Worm (Caenorhabditis elegans) whole organism, mixed stage, embryonic: Measurements from ENCODE around the gene immp-2.

Experiments
- M03D4.4 ChIP-seq: sonication (generic microtip); optimal IDR thresholded peaks from 2 replicates; lab custom pipeline; 2017; ENCODE audit warnings: mild to moderate bottlenecking, missing genetic modification characterization, missing compliant biosample characterization
- bed-3 ChIP-seq: fragments of 200-800 bp; sonication (Bioruptor generic); optimal IDR thresholded peaks from 3 replicates; lab custom pipeline; 2018; ENCODE audit warnings: mild to moderate bottlenecking, missing genetic modification characterization, moderate library complexity, missing compliant biosample characterization
- blmp-1 ChIP-seq: fragments of 150-350 bp; optimal IDR thresholded peaks from 2 replicates; lab custom pipeline; 2014; ENCODE audit warnings: missing biosample characterization, missing genetic modification characterization
- ceh-39 ChIP-seq: fragments of 150-350 bp; optimal IDR thresholded peaks from 2 replicates; lab custom pipeline; 2014; ENCODE audit warnings: missing biosample characterization, missing genetic modification characterization
- ceh-43 ChIP-seq: fragments of 200-800 bp; sonication (Bioruptor generic); optimal IDR thresholded peaks from 2 replicates; lab custom pipeline; 2018; ENCODE audit warnings: mild to moderate bottlenecking, missing genetic modification characterization, moderate library complexity, missing compliant biosample characterization
- ceh-83 ChIP-seq: fragments of 200-800 bp; sonication (Bioruptor generic); optimal IDR thresholded peaks from 2 replicates; lab custom pipeline; 2018; ENCODE audit warnings: mild to moderate bottlenecking, missing genetic modification characterization, missing compliant biosample characterization
- ces-1 ChIP-seq: fragments of 150-350 bp; optimal IDR thresholded peaks from 2 replicates; lab custom pipeline; 2014; ENCODE audit warnings: missing biosample characterization, missing genetic modification reagents, missing genetic modification characterization
- cnd-1 ChIP-seq: fragments of 200-800 bp; sonication (Bioruptor generic); optimal IDR thresholded peaks from 2 replicates; lab custom pipeline; 2018; ENCODE audit warnings: mild to moderate bottlenecking, missing genetic modification characterization, missing compliant biosample characterization
- elt-1 ChIP-seq: sonication (generic microtip); optimal IDR thresholded peaks from 2 replicates; lab custom pipeline; 2017; ENCODE audit warnings: missing genetic modification characterization, mild to moderate bottlenecking, missing compliant biosample characterization, antibody characterized with exemption, moderate library complexity, borderline replicate concordance; ENCODE audit not compliant: insufficient read depth
- elt-3 ChIP-seq: fragments of 150-350 bp; optimal IDR thresholded peaks from 2 replicates; lab custom pipeline; 2014; ENCODE audit warnings: missing biosample characterization, missing genetic modification characterization
- flh-1 ChIP-seq: fragments of 200-800 bp; sonication (Bioruptor generic); optimal IDR thresholded peaks from 2 replicates; lab custom pipeline; 2018; ENCODE audit warnings: mild to moderate bottlenecking, missing genetic modification characterization, moderate library complexity, missing compliant biosample characterization
- ham-2 ChIP-seq: fragments of 200-800 bp; sonication (Bioruptor generic); optimal IDR thresholded peaks from 2 replicates; lab custom pipeline; 2018; ENCODE audit warnings: mild to moderate bottlenecking, missing genetic modification characterization, missing compliant biosample characterization
- hlh-1 ChIP-seq: fragments of 150-350 bp; optimal IDR thresholded peaks from 2 replicates; lab custom pipeline; 2014; ENCODE audit warnings: missing biosample characterization, missing genetic modification reagents, missing genetic modification characterization
- lin-13 ChIP-seq: fragments of 150-350 bp; optimal IDR thresholded peaks from 2 replicates; lab custom pipeline; 2014; ENCODE audit warnings: missing biosample characterization, missing genetic modification characterization
- lsy-2 ChIP-seq: fragments of 150-350 bp; optimal IDR thresholded peaks from 2 replicates; lab custom pipeline; 2014; ENCODE audit warnings: missing biosample characterization, missing genetic modification characterization
- mep-1 ChIP-seq: fragments of 150-350 bp; optimal IDR thresholded peaks from 2 replicates; lab custom pipeline; 2017; ENCODE audit warnings: missing biosample characterization, missing genetic modification reagents, missing genetic modification characterization, inconsistent platforms
- nhr-12 ChIP-seq: fragments of 150-350 bp; optimal IDR thresholded peaks from 2 replicates; lab custom pipeline; 2014; ENCODE audit warnings: missing biosample characterization, missing genetic modification characterization
- nhr-237 ChIP-seq: fragments of 150-350 bp; optimal IDR thresholded peaks from 2 replicates; lab custom pipeline; 2014; ENCODE audit warnings: missing biosample characterization, missing genetic modification characterization
- nhr-76 ChIP-seq: sonication (generic microtip); optimal IDR thresholded peaks from 2 replicates; lab custom pipeline; 2017; ENCODE audit warnings: missing biosample characterization, missing genetic modification characterization
- sem-2 ChIP-seq: fragments of 200-800 bp; sonication (Bioruptor generic); optimal IDR thresholded peaks from 2 replicates; lab custom pipeline; 2018; ENCODE audit warnings: mild to moderate bottlenecking, missing genetic modification characterization, missing compliant biosample characterization
- snpc-4 ChIP-seq: fragments of 150-350 bp; optimal IDR thresholded peaks from 2 replicates; lab custom pipeline; 2014; ENCODE audit warnings: missing biosample characterization, missing genetic modification characterization
- sptf-1 ChIP-seq: sonication (generic microtip); optimal IDR thresholded peaks from 2 replicates; lab custom pipeline; 2017; ENCODE audit warnings: mild to moderate bottlenecking, missing genetic modification characterization, moderate library complexity, missing compliant biosample characterization
- tbx-8 ChIP-seq: fragments of 200-800 bp; sonication (Bioruptor generic); optimal IDR thresholded peaks from 2 replicates; lab custom pipeline; 2018; ENCODE audit warnings: mild to moderate bottlenecking, missing genetic modification characterization, moderate library complexity, missing compliant biosample characterization
- unc-120 ChIP-seq: sonication (generic microtip); optimal IDR thresholded peaks from 2 replicates; lab custom pipeline; 2017; ENCODE audit warnings: missing genetic modification characterization, missing compliant biosample characterization; ENCODE audit not compliant: poor library complexity, severe bottlenecking
- unc-39 ChIP-seq: fragments of 150-350 bp; optimal IDR thresholded peaks from 2 replicates; lab custom pipeline; 2014; ENCODE audit warnings: missing biosample characterization, missing genetic modification characterization
- unc-62 ChIP-seq: fragments of 150-350 bp; optimal IDR thresholded peaks from 2 replicates; lab custom pipeline; 2014; ENCODE audit warnings: missing biosample characterization, missing genetic modification reagents, missing genetic modification characterization
- zip-8 ChIP-seq: fragments of 150-350 bp; optimal IDR thresholded peaks from 2 replicates; lab custom pipeline; 2014; ENCODE audit warnings: missing biosample characterization, missing genetic modification characterization
- ztf-11 ChIP-seq: fragments of 150-350 bp; optimal IDR thresholded peaks from 2 replicates; lab custom pipeline; 2014; ENCODE audit warnings: missing biosample characterization, missing genetic modification characterization

Gene immp-2

DNA sequence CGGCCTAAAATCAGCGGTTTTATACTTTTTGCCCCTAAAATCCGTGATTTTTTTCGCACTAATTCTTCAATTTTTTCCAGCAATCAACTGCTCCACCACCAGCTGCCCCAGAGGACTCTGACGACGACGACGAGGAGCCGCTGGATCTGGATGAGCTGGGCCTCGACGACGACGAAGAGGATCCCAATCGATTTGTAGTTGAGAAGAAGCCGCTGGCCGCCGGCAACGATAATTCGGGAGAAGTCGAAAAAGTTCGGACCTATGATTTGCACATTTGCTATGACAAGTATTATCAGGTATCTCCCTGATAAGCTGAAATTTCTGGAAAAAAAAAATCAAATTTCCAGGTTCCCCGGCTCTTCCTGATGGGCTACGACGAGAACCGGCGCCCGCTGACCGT is 6.1 kb upstream of the immp-2 start:
- TF ChIP-seq ces-1 (GFP tag; lab: Kevin White, UChicago) (no peak), unc-62 (GFP tag; lab: Kevin White, UChicago) (no peak)
- TF ChIP-seq, all 35 proteins: peak for 0

DNA sequence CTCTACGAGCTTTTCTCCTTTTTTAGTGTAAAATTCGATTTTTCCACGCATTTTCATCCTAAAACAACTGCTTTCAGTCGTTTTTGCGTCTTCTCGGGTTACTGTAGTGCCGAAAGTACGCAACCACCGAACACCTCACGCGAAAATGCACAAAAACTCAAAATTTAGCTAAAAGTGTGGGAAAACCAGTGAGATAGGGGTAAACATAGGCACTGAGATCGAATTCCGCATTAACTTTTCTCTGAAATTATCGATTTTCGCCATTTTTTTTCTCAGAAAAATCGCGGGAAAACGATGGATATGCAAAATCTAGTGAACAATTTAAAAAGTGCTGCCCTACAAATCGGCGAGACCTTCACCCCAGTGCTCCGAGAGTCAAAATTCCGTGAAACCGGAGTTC is 4.6 kb upstream of the immp-2 start, which contains the start of gene atg-3:
Gene atg-3 (plus strand): TSS at position 301 of the 400 bp plus-strand sequence.
- TF ChIP-seq unc-39 (tag; lab: Kevin White, UChicago): no peak
- no peak for TF ChIP-seq cnd-1 (tag; lab: Kevin White, UChicago)
- TF ChIP-seq nhr-237 (tag; lab: Kevin White, UChicago): no peak
- TF ChIP-seq elt-3 (tag; lab: Kevin White, UChicago): no peak
- TF ChIP-seq lin-13: no peak
- no peak for TF ChIP-seq bed-3
- TF ChIP-seq ceh-39: no peak
- TF ChIP-seq nhr-12: no peak
- TF ChIP-seq flh-1 (GFP tag; lab: Kevin White, UChicago): no peak
- no peak for TF ChIP-seq hlh-1 (tag; lab: Kevin White, UChicago)
- no peak for TF ChIP-seq lsy-2 (tag; lab: Kevin White, UChicago)

ce11 chrIV:1009546-1009945 is 3.9 kb upstream of the immp-2 start, which contains the start of gene Y55F3AM.9:
Y55F3AM.9 (minus strand) TSS chrIV:1009734.
- TF ChIP-seq lin-13 (peak; percentile 46), ces-1 (GFP tag; lab: Kevin White, UChicago) (peak; percentile 33), lsy-2 (tag; lab: Kevin White, UChicago) (peak; percentile 19), flh-1 (GFP tag; lab: Kevin White, UChicago) (no peak), elt-1 (tag; lab: Kevin White, UChicago) (no peak), ztf-11 (peak; percentile 11), M03D4.4 (tag; lab: Kevin White, UChicago) (no peak), sptf-1 (tag; lab: Kevin White, UChicago) (peak; percentile 30), mep-1 (tag; lab: Kevin White, UChicago) (peak; percentile 4)
- TF ChIP-seq, all 35 proteins: peak for 6

ce11 chrIV:1006662-1007061 is 1.0 kb upstream of the immp-2 start:
- TF ChIP-seq sem-2 (GFP tag; lab: Kevin White, UChicago) (no peak), snpc-4 (tag; lab: Kevin White, UChicago) (no peak), ztf-11 (no peak), flh-1 (GFP tag; lab: Kevin White, UChicago) (no peak), elt-3 (tag; lab: Kevin White, UChicago) (no peak), ceh-43 (no peak), ceh-83 (GFP tag; lab: Kevin White, UChicago) (no peak), elt-1 (tag; lab: Kevin White, UChicago) (no peak)

- TF ChIP-seq hlh-1 (tag; lab: Kevin White, UChicago) (no peak), tbx-8 (GFP tag; lab: Kevin White, UChicago) (no peak), flh-1 (GFP tag; lab: Kevin White, UChicago) (no peak), nhr-12 (no peak), unc-120 (tag; lab: Kevin White, UChicago) (no peak), ceh-39 (no peak), nhr-76 (no peak)
These were observed 5.2 kb downstream of the immp-2 start for ce11 chrIV:1000441-1000840.

DNA sequence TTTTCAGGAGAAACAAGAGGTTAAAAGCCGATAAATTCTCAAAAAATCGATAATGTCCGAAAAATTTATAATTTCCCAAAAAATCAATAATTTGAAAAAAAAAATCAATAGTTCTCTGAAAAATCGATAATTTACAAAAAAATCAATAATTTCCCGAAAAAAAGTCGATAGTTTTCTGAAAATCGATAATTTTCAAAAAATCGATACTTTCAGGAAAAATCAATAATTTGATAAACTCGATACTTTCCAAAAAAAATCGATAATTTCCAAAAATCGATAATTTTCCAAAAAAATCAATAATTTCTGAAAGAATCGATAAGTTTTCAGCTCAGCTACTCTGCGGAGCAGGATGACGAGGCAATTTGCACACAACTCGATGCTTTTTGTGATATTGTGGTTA is 6.0 kb downstream of the immp-2 start:
- no peak for TF ChIP-seq blmp-1 (tag; lab: Kevin White, UChicago)
- TF ChIP-seq sptf-1 (tag; lab: Kevin White, UChicago): no peak
- no peak for TF ChIP-seq sem-2 (GFP tag; lab: Kevin White, UChicago)
- TF ChIP-seq ham-2 (GFP tag; lab: Kevin White, UChicago): no peak
- TF ChIP-seq unc-62 (GFP tag; lab: Kevin White, UChicago): no peak
- TF ChIP-seq ceh-39: peak; percentile 13
- no peak for TF ChIP-seq ces-1 (GFP tag; lab: Kevin White, UChicago)
- no peak for TF ChIP-seq bed-3
- TF ChIP-seq elt-1 (tag; lab: Kevin White, UChicago): no peak

- TF ChIP-seq ham-2 (GFP tag; lab: Kevin White, UChicago): no peak
- no peak for TF ChIP-seq ceh-39
- no peak for TF ChIP-seq cnd-1 (tag; lab: Kevin White, UChicago)
- no peak for TF ChIP-seq sptf-1 (tag; lab: Kevin White, UChicago)
- TF ChIP-seq zip-8: no peak
These were observed 6.7 kb downstream of the immp-2 start, which contains the start of gene Y55F3AM.5 for ce11 chrIV:998914-999313. Y55F3AM.5 (plus strand) TSS chrIV:999214.
